Worm (Caenorhabditis elegans): ENCODE data around the gene mbk-1.
A peak's percentile ranks its signal among the peaks of the same experiment; 100 is the strongest.

Gene mbk-1

DNA sequence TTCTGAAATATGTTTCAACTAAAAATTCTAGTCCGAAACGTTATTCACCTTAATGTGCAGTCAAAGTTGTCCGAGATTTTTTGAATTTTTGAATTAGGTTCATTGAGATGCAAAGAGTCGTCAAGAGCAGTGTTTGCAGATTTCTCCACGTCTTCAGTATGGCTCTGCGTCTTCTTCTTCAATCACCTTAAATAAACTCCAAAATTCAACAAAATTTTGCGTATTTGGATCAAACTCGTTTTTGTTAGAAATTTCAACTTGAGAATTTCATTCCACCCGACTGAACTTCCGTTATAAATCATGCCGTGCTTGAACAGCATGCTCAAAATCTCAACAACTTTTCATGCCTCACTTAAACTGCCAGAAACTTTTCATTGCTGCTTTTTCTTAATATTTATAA lies 12.3 kb downstream of the mbk-1 start, which contains the start of gene T04C10.3:
Gene T04C10.3 (plus strand): TSS at position 301 of the 400 bp plus-strand sequence.
- TF ChIP-seq hnd-1 (tag; optimal IDR thresholded peaks at IDR 0.05) (no peak), aly-1 (tag; optimal IDR thresholded peaks at IDR 0.05) (no peak), B0310.2 (tag; optimal IDR thresholded peaks at IDR 0.05) (no peak), sea-1 (GFP tag; conservative IDR thresholded peaks at IDR 0.05) (no peak), tra-4 (tag; optimal IDR thresholded peaks at IDR 0.05) (no peak), ama-1 (optimal IDR thresholded peaks at IDR 0.05) (no peak), pes-1 (GFP tag; IDR thresholded peaks at IDR 0.05) (no peak), tbx-37 (GFP tag; conservative IDR thresholded peaks at IDR 0.05) (no peak), F13C5.2 (tag; optimal IDR thresholded peaks at IDR 0.05) (no peak), scrt-1 (GFP tag; IDR thresholded peaks at IDR 0.05) (no peak)

ce11 chrX:14810718-14811117 lies 13.6 kb downstream of the mbk-1 start, which contains the start of gene atf-4:
Gene atf-4 (minus strand): TSS chrX:14810810.
- TF ChIP-seq hnd-1 (tag; optimal IDR thresholded peaks at IDR 0.05) (no peak), tbx-37 (GFP tag; conservative IDR thresholded peaks at IDR 0.05) (no peak), sea-1 (GFP tag; conservative IDR thresholded peaks at IDR 0.05) (no peak), scrt-1 (GFP tag; IDR thresholded peaks at IDR 0.05) (no peak), hmbx-1 (tag; optimal IDR thresholded peaks at IDR 0.05) (no peak), B0310.2 (tag; optimal IDR thresholded peaks at IDR 0.05) (no peak)

DNA sequence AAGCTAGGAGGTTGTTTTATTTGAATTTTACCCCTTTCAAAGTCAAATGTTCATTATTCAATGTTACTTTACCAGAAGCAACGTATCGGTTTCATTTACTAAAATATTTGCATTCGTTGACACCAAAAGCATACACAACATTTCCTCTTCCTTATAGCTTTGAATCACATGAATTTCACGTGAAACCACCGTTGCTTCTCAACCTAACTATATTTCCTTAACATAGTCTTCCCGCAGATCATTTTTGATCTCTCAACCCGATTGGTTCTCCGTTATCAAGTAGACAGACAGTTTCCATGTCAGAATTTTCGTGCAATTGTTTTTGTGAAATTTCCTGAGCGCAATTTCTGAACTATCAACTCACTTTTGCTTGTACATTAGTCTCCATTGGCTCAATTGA lies 14.4 kb downstream of the mbk-1 start:
- no peak for TF ChIP-seq hmbx-1 (tag; optimal IDR thresholded peaks at IDR 0.05)
- no peak for TF ChIP-seq tra-4 (tag; optimal IDR thresholded peaks at IDR 0.05)
- TF ChIP-seq ama-1 (optimal IDR thresholded peaks at IDR 0.05): no peak
- TF ChIP-seq scrt-1 (GFP tag; IDR thresholded peaks at IDR 0.05): no peak
- no peak for TF ChIP-seq tbx-37 (GFP tag; conservative IDR thresholded peaks at IDR 0.05)
- TF ChIP-seq tbx-11 (GFP tag; IDR thresholded peaks at IDR 0.05): no peak
- no peak for TF ChIP-seq hnd-1 (tag; optimal IDR thresholded peaks at IDR 0.05)
- TF ChIP-seq pes-1 (GFP tag; IDR thresholded peaks at IDR 0.05): no peak
- no peak for TF ChIP-seq sea-1 (GFP tag; conservative IDR thresholded peaks at IDR 0.05)
- TF ChIP-seq flt-1 (GFP tag; IDR thresholded peaks at IDR 0.05): no peak
- no peak for TF ChIP-seq aly-1 (tag; optimal IDR thresholded peaks at IDR 0.05)
- TF ChIP-seq B0310.2 (tag; optimal IDR thresholded peaks at IDR 0.05): no peak
- TF ChIP-seq F13C5.2 (tag; optimal IDR thresholded peaks at IDR 0.05): no peak
- TF ChIP-seq ceh-13 (GFP tag; optimal IDR thresholded peaks at IDR 0.05): no peak
- TF ChIP-seq ets-7 (tag; optimal IDR thresholded peaks at IDR 0.05): no peak
- TF ChIP-seq hmg-4 (GFP tag; optimal IDR thresholded peaks at IDR 0.05): no peak
- no peak for TF ChIP-seq ceh-36 (tag; optimal IDR thresholded peaks at IDR 0.05)

DNA sequence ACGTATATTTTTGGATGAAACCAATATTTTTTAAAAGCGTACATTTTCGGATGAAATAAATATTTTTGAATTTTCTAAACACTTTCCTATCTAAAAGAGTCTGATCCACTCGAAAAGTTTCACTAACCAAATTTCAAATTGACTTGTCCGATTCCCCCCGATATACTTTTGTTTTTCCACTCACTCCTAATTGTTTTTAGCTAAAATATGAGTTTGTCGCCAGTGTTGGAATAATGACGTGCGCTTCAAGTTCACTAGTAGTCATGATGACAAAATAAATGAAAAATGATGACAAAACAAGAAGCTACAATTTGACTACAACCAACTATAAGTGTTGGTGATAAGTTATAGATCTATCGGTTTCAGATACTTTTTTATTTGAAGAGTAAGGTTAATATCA lies 15.5 kb downstream of the mbk-1 start:
- TF ChIP-seq ceh-36 (tag; optimal IDR thresholded peaks at IDR 0.05) (no peak), ceh-13 (GFP tag; optimal IDR thresholded peaks at IDR 0.05) (no peak), hnd-1 (tag; optimal IDR thresholded peaks at IDR 0.05) (no peak), tbx-11 (GFP tag; IDR thresholded peaks at IDR 0.05) (no peak), scrt-1 (GFP tag; IDR thresholded peaks at IDR 0.05) (no peak), pes-1 (GFP tag; IDR thresholded peaks at IDR 0.05) (no peak), aly-1 (tag; optimal IDR thresholded peaks at IDR 0.05) (no peak), sea-1 (GFP tag; conservative IDR thresholded peaks at IDR 0.05) (no peak)

DNA sequence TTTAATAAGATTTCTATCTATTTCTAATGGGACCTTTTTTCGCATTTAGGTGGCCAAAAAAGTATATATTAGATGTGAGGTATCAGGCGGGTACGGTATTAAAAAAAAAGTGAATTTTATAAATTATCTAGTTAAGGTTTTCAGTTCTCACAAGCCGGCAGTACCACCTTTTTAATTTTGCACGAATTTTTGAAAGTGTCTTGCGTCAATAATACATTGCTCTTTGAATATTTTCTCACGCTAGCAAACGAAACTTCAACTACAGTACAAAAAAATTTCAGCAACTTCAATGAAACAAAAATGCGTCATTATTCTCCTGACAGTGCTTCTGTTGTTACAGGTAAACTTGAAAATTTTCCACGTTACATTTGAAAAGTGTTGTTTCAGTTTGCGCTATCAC lies 17.4 kb downstream of the mbk-1 start, which contains the start of gene F42D1.4:
Gene F42D1.4 (plus strand): TSS at position 301 of the 400 bp plus-strand sequence.
- no peak for TF ChIP-seq ceh-13 (GFP tag; optimal IDR thresholded peaks at IDR 0.05)
- no peak for TF ChIP-seq pes-1 (GFP tag; IDR thresholded peaks at IDR 0.05)
- no peak for TF ChIP-seq hmbx-1 (tag; optimal IDR thresholded peaks at IDR 0.05)
- no peak for TF ChIP-seq hnd-1 (tag; optimal IDR thresholded peaks at IDR 0.05)
- no peak for TF ChIP-seq flt-1 (GFP tag; IDR thresholded peaks at IDR 0.05)
- TF ChIP-seq hmg-4 (GFP tag; optimal IDR thresholded peaks at IDR 0.05): no peak
- TF ChIP-seq ama-1 (optimal IDR thresholded peaks at IDR 0.05): no peak
- no peak for TF ChIP-seq tbx-11 (GFP tag; IDR thresholded peaks at IDR 0.05)
- no peak for TF ChIP-seq ceh-36 (tag; optimal IDR thresholded peaks at IDR 0.05)
- no peak for TF ChIP-seq tbx-37 (GFP tag; conservative IDR thresholded peaks at IDR 0.05)
- no peak for TF ChIP-seq scrt-1 (GFP tag; IDR thresholded peaks at IDR 0.05)
- no peak for TF ChIP-seq F13C5.2 (tag; optimal IDR thresholded peaks at IDR 0.05)

DNA sequence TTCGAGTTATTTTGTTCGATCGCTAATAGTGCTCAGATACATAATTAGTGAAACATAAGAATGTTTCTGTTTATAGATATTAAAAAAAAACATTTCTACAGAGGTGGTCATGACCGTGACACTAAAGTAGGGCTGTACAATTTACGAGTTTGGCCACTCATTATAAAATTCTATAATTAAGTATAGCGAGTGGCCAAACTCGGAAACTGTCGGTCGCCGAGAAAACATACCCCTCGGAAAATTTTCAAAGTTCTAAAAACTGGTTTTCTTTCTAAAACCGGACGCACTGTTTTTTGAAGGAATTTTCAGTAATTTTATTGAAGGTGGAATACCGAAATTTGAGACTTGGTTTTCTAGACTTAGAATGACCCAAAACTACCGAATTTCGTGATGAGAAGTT lies 18.6 kb downstream of the mbk-1 start:
- no peak for TF ChIP-seq tbx-37 (GFP tag; conservative IDR thresholded peaks at IDR 0.05)
- no peak for TF ChIP-seq hmbx-1 (tag; optimal IDR thresholded peaks at IDR 0.05)
- TF ChIP-seq ceh-13 (GFP tag; optimal IDR thresholded peaks at IDR 0.05): no peak
- no peak for TF ChIP-seq hnd-1 (tag; optimal IDR thresholded peaks at IDR 0.05)
- TF ChIP-seq tbx-11 (GFP tag; IDR thresholded peaks at IDR 0.05): no peak
- no peak for TF ChIP-seq flt-1 (GFP tag; IDR thresholded peaks at IDR 0.05)
- TF ChIP-seq sea-1 (GFP tag; conservative IDR thresholded peaks at IDR 0.05): no peak
- no peak for TF ChIP-seq ceh-36 (tag; optimal IDR thresholded peaks at IDR 0.05)
- TF ChIP-seq scrt-1 (GFP tag; IDR thresholded peaks at IDR 0.05): no peak
- no peak for TF ChIP-seq tra-4 (tag; optimal IDR thresholded peaks at IDR 0.05)
- no peak for TF ChIP-seq ets-7 (tag; optimal IDR thresholded peaks at IDR 0.05)
- no peak for TF ChIP-seq hmg-4 (GFP tag; optimal IDR thresholded peaks at IDR 0.05)
- no peak for TF ChIP-seq pes-1 (GFP tag; IDR thresholded peaks at IDR 0.05)

DNA sequence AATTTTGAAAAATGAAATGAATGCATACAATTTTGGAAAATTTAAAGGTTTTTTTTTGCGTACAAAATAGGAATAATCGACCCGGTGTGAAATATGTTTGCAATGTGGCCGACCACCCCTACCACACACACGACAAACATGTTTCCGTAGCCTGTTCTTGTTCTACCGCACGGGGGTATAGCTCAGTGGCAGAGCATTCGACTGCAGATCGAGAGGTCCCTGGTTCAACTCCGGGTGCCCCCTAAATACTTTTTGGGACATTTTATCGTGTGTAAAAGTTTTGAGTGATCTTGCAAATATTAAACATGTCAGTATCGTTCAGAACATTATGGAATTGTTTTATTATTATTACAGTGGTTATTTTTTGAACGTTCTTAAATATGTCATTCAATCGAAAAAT lies 19.6 kb downstream of the mbk-1 start:
- peak; percentile 86 for TF ChIP-seq tbx-11 (GFP tag; IDR thresholded peaks at IDR 0.05)
- peak; percentile 59 for TF ChIP-seq ets-7 (tag; optimal IDR thresholded peaks at IDR 0.05)
- TF ChIP-seq scrt-1 (GFP tag; IDR thresholded peaks at IDR 0.05): peak; percentile 91
- TF ChIP-seq flt-1 (GFP tag; IDR thresholded peaks at IDR 0.05): peak; percentile 90
- peak; percentile 92 for TF ChIP-seq ceh-13 (GFP tag; optimal IDR thresholded peaks at IDR 0.05)
- peak; percentile 68 for TF ChIP-seq hnd-1 (tag; optimal IDR thresholded peaks at IDR 0.05)
- no peak for TF ChIP-seq ama-1 (optimal IDR thresholded peaks at IDR 0.05)
- TF ChIP-seq tra-4 (tag; optimal IDR thresholded peaks at IDR 0.05): peak; percentile 65
- TF ChIP-seq pes-1 (GFP tag; IDR thresholded peaks at IDR 0.05): peak; percentile 95
- peak; percentile 88 for TF ChIP-seq tbx-37 (GFP tag; conservative IDR thresholded peaks at IDR 0.05)
- TF ChIP-seq F13C5.2 (tag; optimal IDR thresholded peaks at IDR 0.05): peak; percentile 82
- TF ChIP-seq aly-1 (tag; optimal IDR thresholded peaks at IDR 0.05): peak; percentile 83
- TF ChIP-seq sea-1 (GFP tag; conservative IDR thresholded peaks at IDR 0.05): peak; percentile 90
- peak; percentile 79 for TF ChIP-seq B0310.2 (tag; optimal IDR thresholded peaks at IDR 0.05)
- peak; percentile 90 for TF ChIP-seq hmg-4 (GFP tag; optimal IDR thresholded peaks at IDR 0.05)
- TF ChIP-seq ceh-36 (tag; optimal IDR thresholded peaks at IDR 0.05): peak; percentile 84
- peak; percentile 76 for TF ChIP-seq hmbx-1 (tag; optimal IDR thresholded peaks at IDR 0.05)

Data from whole organism, early embryonic.